Worm (Caenorhabditis elegans): ENCODE data around the gene scly-1.

The scly-1 gene

ce11 chrII:6248503-6248902 is 32.4 kb downstream of the scly-1 start (continued):
- peak; percentile 76 for TF ChIP-seq dve-1 (tag; optimal IDR thresholded peaks at IDR 0.05)
- peak; percentile 25 for TF ChIP-seq K09A11.1 (tag; optimal IDR thresholded peaks at IDR 0.05; ENCODE audit: insufficient read depth)
- TF ChIP-seq ceh-9 (tag; optimal IDR thresholded peaks at IDR 0.05), result peak; percentile 38
- peak; percentile 81 for TF ChIP-seq tbx-2 (tag; optimal IDR thresholded peaks at IDR 0.05)
- TF ChIP-seq zip-5 (tag; optimal IDR thresholded peaks at IDR 0.05), result peak; percentile 26
- peak; percentile 74 for TF ChIP-seq hlh-30 (tag; optimal IDR thresholded peaks at IDR 0.05; ENCODE audit: insufficient read depth)
- no peak for TF ChIP-seq mec-3 (tag; optimal IDR thresholded peaks at IDR 0.05; ENCODE audit: borderline replicate concordance)
- peak; percentile 85 for TF ChIP-seq che-1 (tag; optimal IDR thresholded peaks at IDR 0.05)
- TF ChIP-seq odd-2 (tag; optimal IDR thresholded peaks at IDR 0.05), result no peak
- peak; percentile 79 for TF ChIP-seq ceh-2 (tag; optimal IDR thresholded peaks at IDR 0.05)
- TF ChIP-seq unc-42 (tag; optimal IDR thresholded peaks at IDR 0.05), result peak; percentile 8
- peak; percentile 84 for TF ChIP-seq hlh-6 (tag; optimal IDR thresholded peaks at IDR 0.05)
- TF ChIP-seq ama-1 (optimal IDR thresholded peaks at IDR 0.05), result no peak
- peak; percentile 59 for TF ChIP-seq ref-2 (tag; optimal IDR thresholded peaks at IDR 0.05)
- TF ChIP-seq gmeb-2 (tag; optimal IDR thresholded peaks at IDR 0.05), result peak; percentile 45
- TF ChIP-seq nhr-11 (tag; optimal IDR thresholded peaks at IDR 0.05), result no peak
- peak; percentile 75 for TF ChIP-seq nhr-232 (tag; optimal IDR thresholded peaks at IDR 0.05)
- TF ChIP-seq dmd-4 (tag; optimal IDR thresholded peaks at IDR 0.05; ENCODE audit: borderline replicate concordance), result peak; percentile 59
- TF ChIP-seq pag-3 (tag; optimal IDR thresholded peaks at IDR 0.05; ENCODE audit: borderline replicate concordance), result no peak
- no peak for TF ChIP-seq nfya-1 (tag; optimal IDR thresholded peaks at IDR 0.05)
- no peak for TF ChIP-seq pha-4 (tag; optimal IDR thresholded peaks at IDR 0.05)
- peak; percentile 70 for TF ChIP-seq madf-2 (tag; optimal IDR thresholded peaks at IDR 0.05)
- TF ChIP-seq C08G9.2 (tag; optimal IDR thresholded peaks at IDR 0.05), result peak; percentile 49
- peak; percentile 71 for TF ChIP-seq fax-1 (tag; optimal IDR thresholded peaks at IDR 0.05)
- TF ChIP-seq ceh-31 (tag; optimal IDR thresholded peaks at IDR 0.05), result peak; percentile 74
- TF ChIP-seq tbx-7 (tag; optimal IDR thresholded peaks at IDR 0.05), result no peak
- peak; percentile 74 for TF ChIP-seq hlh-13 (GFP tag; optimal IDR thresholded peaks at IDR 0.05)
- peak; percentile 42 for TF ChIP-seq rnt-1 (tag; optimal IDR thresholded peaks at IDR 0.05)

- no peak for TF ChIP-seq hlh-13 (GFP tag; optimal IDR thresholded peaks at IDR 0.05)
- TF ChIP-seq ceh-31 (tag; optimal IDR thresholded peaks at IDR 0.05), result no peak
- TF ChIP-seq ceh-22 (tag; optimal IDR thresholded peaks at IDR 0.05), result no peak
- TF ChIP-seq Y22D7AL.16 (tag; optimal IDR thresholded peaks at IDR 0.05), result no peak
- no peak for TF ChIP-seq ceh-24 (tag; optimal IDR thresholded peaks at IDR 0.05)
- no peak for TF ChIP-seq ceh-18 (tag; optimal IDR thresholded peaks at IDR 0.05)
Observed at ce11 chrII:6248029-6248428, 32.9 kb downstream of the scly-1 start.

- TF ChIP-seq pax-1 (tag; optimal IDR thresholded peaks at IDR 0.05) (no peak), unc-86 (tag; optimal IDR thresholded peaks at IDR 0.05) (no peak), ref-2 (tag; optimal IDR thresholded peaks at IDR 0.05) (no peak), ceh-22 (tag; optimal IDR thresholded peaks at IDR 0.05) (no peak), ceh-9 (tag; optimal IDR thresholded peaks at IDR 0.05) (no peak), dmd-4 (tag; optimal IDR thresholded peaks at IDR 0.05; ENCODE audit: borderline replicate concordance) (no peak), zip-5 (tag; optimal IDR thresholded peaks at IDR 0.05) (no peak), hlh-13 (GFP tag; optimal IDR thresholded peaks at IDR 0.05) (no peak)
Observed at ce11 chrII:6247011-6247410, 33.9 kb downstream of the scly-1 start, which contains the start of gene T24H7.2. T24H7.2 (plus strand) TSS chrII:6247311.

ce11 chrII:6246054-6246453 is 34.8 kb downstream of the scly-1 start, which contains the start of gene lelo-1:
lelo-1 (plus strand) TSS chrII:6246354.
- TF ChIP-seq ceh-30 (tag; optimal IDR thresholded peaks at IDR 0.05) (no peak), dmd-4 (tag; optimal IDR thresholded peaks at IDR 0.05; ENCODE audit: borderline replicate concordance) (no peak), ceh-18 (tag; optimal IDR thresholded peaks at IDR 0.05) (no peak), unc-42 (tag; optimal IDR thresholded peaks at IDR 0.05) (no peak)

Data from whole organism, late embryonic.